Worm (Caenorhabditis elegans): ENCODE data around the gene F42A10.9.

DNA sequence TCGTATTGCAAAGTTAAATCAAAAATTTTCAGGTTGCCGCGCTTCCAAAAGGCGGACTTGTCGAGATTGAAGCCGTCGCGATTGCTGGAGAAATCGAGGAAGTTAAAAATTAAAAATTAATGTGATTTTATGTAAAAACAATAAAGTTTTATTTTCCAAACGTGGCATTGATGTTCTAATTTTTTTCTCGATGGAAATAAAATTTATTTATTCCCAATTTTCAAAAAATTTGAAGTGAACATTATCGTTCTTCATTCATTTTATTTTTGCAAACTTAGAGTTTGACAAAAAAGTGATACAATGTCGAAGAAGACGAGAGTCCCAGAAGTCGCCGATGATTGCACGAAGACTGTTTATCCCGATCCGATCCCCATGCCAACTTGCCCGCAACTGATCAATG lies 44.6 kb downstream of the F42A10.9 start, which contains the start of gene C23G10.1:
- TF ChIP-seq mep-1 (tag; optimal IDR thresholded peaks at IDR 0.05) = no peak
- no peak for TF ChIP-seq F26F4.8 (GFP tag; conservative IDR thresholded peaks at IDR 0.05)
- no peak for TF ChIP-seq fos-1 (tag; optimal IDR thresholded peaks at IDR 0.05)
- TF ChIP-seq rbr-2 (tag; optimal IDR thresholded peaks at IDR 0.05) = no peak
- TF ChIP-seq nhr-237 (tag; optimal IDR thresholded peaks at IDR 0.05) = no peak
- TF ChIP-seq nhr-76 (tag; optimal IDR thresholded peaks at IDR 0.05) = no peak
- TF ChIP-seq nhr-25 (tag; optimal IDR thresholded peaks at IDR 0.05; ENCODE audit: borderline replicate concordance, insufficient read depth) = no peak
